Worm (Caenorhabditis elegans): ENCODE results near the gene mrpl-46.

DNA sequence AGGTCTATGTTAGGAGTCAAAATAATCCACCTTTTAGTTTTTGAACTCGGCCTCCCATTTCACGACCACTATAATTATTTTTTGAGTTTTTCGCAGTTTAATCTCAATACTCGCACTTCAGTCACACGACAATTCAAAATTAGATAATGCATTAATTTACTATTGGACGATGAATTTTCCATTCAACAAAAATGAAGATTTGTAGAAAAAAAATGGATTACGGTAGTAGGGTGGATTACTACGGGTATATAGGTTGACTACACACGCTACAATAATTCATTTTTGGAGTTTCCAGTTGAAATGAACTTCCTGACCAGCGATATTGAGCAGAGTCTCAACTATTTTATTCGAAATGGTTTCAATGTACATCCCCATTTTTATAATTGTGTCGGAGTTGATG, 44.2 kb upstream of the mrpl-46 start, which contains the start of gene srt-23:
- no peak for TF ChIP-seq zip-11 (GFP tag; IDR thresholded peaks at IDR 0.05)
- no peak for TF ChIP-seq nhr-237 (tag; optimal IDR thresholded peaks at IDR 0.05)
- no peak for TF ChIP-seq zfp-3 (GFP tag; conservative IDR thresholded peaks at IDR 0.05)
- no peak for TF ChIP-seq fos-1 (tag; optimal IDR thresholded peaks at IDR 0.05)
- no peak for TF ChIP-seq pha-4 (GFP tag; IDR thresholded peaks at IDR 0.05)
- no peak for TF ChIP-seq pha-4 (tag; optimal IDR thresholded peaks at IDR 0.05)
- no peak for TF ChIP-seq dve-1 (tag; optimal IDR thresholded peaks at IDR 0.05; ENCODE audit: insufficient read depth)
- TF ChIP-seq nhr-48 (tag; optimal IDR thresholded peaks at IDR 0.05) = no peak
- TF ChIP-seq egl-27 (tag; optimal IDR thresholded peaks at IDR 0.05) = no peak
- TF ChIP-seq madf-5 (GFP tag; IDR thresholded peaks at IDR 0.05) = no peak
- no peak for TF ChIP-seq attf-4 (tag; optimal IDR thresholded peaks at IDR 0.05)
- no peak for TF ChIP-seq pqm-1 (tag; optimal IDR thresholded peaks at IDR 0.05)
- no peak for TF ChIP-seq unc-62 (GFP tag; optimal IDR thresholded peaks at IDR 0.05 in 1 of 2)
- no peak for TF ChIP-seq unc-62 (tag; optimal IDR thresholded peaks at IDR 0.05)
- TF ChIP-seq ztf-11 (tag; optimal IDR thresholded peaks at IDR 0.05) = no peak
- no peak for TF ChIP-seq mep-1 (tag; optimal IDR thresholded peaks at IDR 0.05)

All from whole organism, L4 larva.